Fruit fly (Drosophila melanogaster) whole organism, adult: ENCODE data around the gene Mps1.

Experiments
- CG11617 ChIP-seq: fragments of 200-800 bp; sonication (Bioruptor generic); optimal IDR thresholded peaks from 2 replicates; lab custom pipeline; 2017; ENCODE audit warnings: mild to moderate bottlenecking, missing biosample characterization, missing genetic modification reagents, missing genetic modification characterization
- CG12768 ChIP-seq: fragments of 200-800 bp; sonication (Bioruptor generic); optimal IDR thresholded peaks from 2 replicates; lab custom pipeline; 2017; ENCODE audit warnings: missing biosample characterization, missing genetic modification characterization, mild to moderate bottlenecking, moderate library complexity, missing genetic modification reagents
- CG14711 ChIP-seq: fragments of 200-800 bp; sonication (Bioruptor generic); optimal IDR thresholded peaks from 2 replicates; lab custom pipeline; 2018; ENCODE audit warnings: missing biosample characterization, mild to moderate bottlenecking, missing genetic modification characterization, moderate library complexity
- CG1620 ChIP-seq: fragments of 200-800 bp; sonication (Bioruptor generic); optimal IDR thresholded peaks from 2 replicates; lab custom pipeline; 2016; ENCODE audit warnings: missing biosample characterization, missing genetic modification characterization
- CG33017 ChIP-seq: fragments of 200-800 bp; sonication (Bioruptor generic); optimal IDR thresholded peaks from 2 replicates; lab custom pipeline; 2018; ENCODE audit warnings: missing biosample characterization, mild to moderate bottlenecking, missing genetic modification characterization, moderate library complexity
- CG5204 ChIP-seq: fragments of 200-800 bp; sonication (Bioruptor generic); optimal IDR thresholded peaks from 2 replicates; lab custom pipeline; 2016; ENCODE audit warnings: missing biosample characterization, missing genetic modification characterization
- CG7045 ChIP-seq: fragments of 200-800 bp; sonication (Bioruptor generic); optimal IDR thresholded peaks from 2 replicates; lab custom pipeline; 2017; ENCODE audit warnings: missing biosample characterization, mild to moderate bottlenecking, missing genetic modification characterization
- CG7101 ChIP-seq: fragments of 200-800 bp; sonication (Bioruptor generic); optimal IDR thresholded peaks from 2 replicates; lab custom pipeline; 2018; ENCODE audit warnings: missing biosample characterization, mild to moderate bottlenecking, missing genetic modification characterization, moderate library complexity
- Clk ChIP-seq: fragments of 200-800 bp; sonication (Bioruptor generic); optimal IDR thresholded peaks from 2 replicates; lab custom pipeline; 2017; ENCODE audit warnings: missing biosample characterization, missing genetic modification characterization
- Crg-1 ChIP-seq: fragments of 200-800 bp; sonication (Bioruptor generic); optimal IDR thresholded peaks from 2 replicates; lab custom pipeline; 2016; ENCODE audit warnings: missing biosample characterization, missing genetic modification characterization
- Hr96 ChIP-seq: fragments of 200-800 bp; sonication (Bioruptor generic); optimal IDR thresholded peaks from 2 replicates; lab custom pipeline; 2016; ENCODE audit warnings: missing biosample characterization, missing genetic modification characterization
- Mnt ChIP-seq: fragments of 200-800 bp; sonication (Bioruptor generic); optimal IDR thresholded peaks from 2 replicates; lab custom pipeline; 2016; ENCODE audit warnings: missing biosample characterization, mild to moderate bottlenecking, missing genetic modification characterization
- bab1 ChIP-seq: fragments of 200-800 bp; sonication (Bioruptor generic); optimal IDR thresholded peaks from 3 replicates; lab custom pipeline; 2019; ENCODE audit warnings: missing biosample characterization, mild to moderate bottlenecking, missing genetic modification characterization, moderate library complexity
- cic ChIP-seq: fragments of 200-800 bp; sonication (Bioruptor generic); optimal IDR thresholded peaks from 2 replicates; lab custom pipeline; 2017; ENCODE audit warnings: missing biosample characterization, mild to moderate bottlenecking, missing genetic modification characterization, moderate library complexity
- cnc ChIP-seq, 2 experiments: fragments of >200 bp; optimal IDR thresholded peaks; 2 replicates each; lab custom pipeline; 2017
- kay ChIP-seq: fragments of 200-800 bp; sonication (Bioruptor generic); peaks from one replicate; lab custom pipeline; 2016; ENCODE audit warnings: missing biosample characterization, missing genetic modification characterization, borderline replicate concordance
- ovo ChIP-seq: fragments of 200-800 bp; sonication (Bioruptor generic); optimal IDR thresholded peaks from 2 replicates; lab custom pipeline; 2016; ENCODE audit warnings: missing biosample characterization, missing genetic modification characterization
- pad ChIP-seq: fragments of 200-800 bp; sonication (Bioruptor generic); optimal IDR thresholded peaks from 3 replicates; lab custom pipeline; 2017; ENCODE audit warnings: missing biosample characterization, missing genetic modification characterization, mild to moderate bottlenecking, moderate library complexity, missing genetic modification reagents
- tj ChIP-seq: fragments of 200-800 bp; sonication (Bioruptor generic); optimal IDR thresholded peaks from 3 replicates; lab custom pipeline; 2017; ENCODE audit warnings: missing biosample characterization, mild to moderate bottlenecking, missing genetic modification characterization, moderate library complexity
- toe ChIP-seq: fragments of 200-800 bp; sonication (Bioruptor generic); optimal IDR thresholded peaks from 2 replicates; lab custom pipeline; 2016; ENCODE audit warnings: missing biosample characterization, missing genetic modification characterization

Gene Mps1

DNA sequence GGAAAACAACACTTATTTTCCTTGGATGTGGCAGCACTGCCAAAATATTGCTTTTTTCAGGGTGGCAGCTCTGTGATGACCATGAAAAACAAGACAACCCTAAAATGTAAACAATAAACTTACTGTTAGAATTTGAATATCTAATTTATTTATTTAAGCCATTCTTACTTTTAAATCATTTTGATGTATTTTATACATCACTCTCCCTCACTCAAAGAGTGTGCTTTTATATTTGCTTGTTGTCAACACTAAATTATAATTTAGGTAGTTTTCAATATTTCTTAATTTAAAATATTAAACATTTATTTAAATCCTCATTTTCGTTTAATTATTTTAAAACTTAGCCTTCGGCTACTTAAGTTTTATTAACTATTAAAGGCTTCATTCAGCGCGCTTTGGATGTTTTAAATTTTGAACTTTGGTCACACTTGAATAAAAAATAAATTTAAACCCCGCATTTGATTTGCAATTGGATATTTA, at the start of gene Mps1, which contains the start of gene CG7523:
Gene Mps1 (plus strand): TSS at position 415 of the 480 bp plus-strand sequence.
Gene CG7523 (minus strand): TSS at position 39 of the 480 bp plus-strand sequence.
- peak; percentile 1 for TF ChIP-seq ovo (GFP tag; lab: Kevin White, UChicago)
- TF ChIP-seq CG14711 (tag; lab: Kevin White, UChicago), result peak; percentile 100
- peak; percentile 35 for TF ChIP-seq Mnt (GFP tag; lab: Kevin White, UChicago)
- peak; percentile 47 for TF ChIP-seq Crg-1
- TF ChIP-seq CG11617 (GFP tag; lab: Kevin White, UChicago), result peak; percentile 37
- peak; percentile 93 for TF ChIP-seq kay (GFP tag; lab: Kevin White, UChicago)
- TF ChIP-seq CG33017 (tag; lab: Kevin White, UChicago), result no peak
- TF ChIP-seq CG7101 (tag; lab: Kevin White, UChicago), result no peak

DNA sequence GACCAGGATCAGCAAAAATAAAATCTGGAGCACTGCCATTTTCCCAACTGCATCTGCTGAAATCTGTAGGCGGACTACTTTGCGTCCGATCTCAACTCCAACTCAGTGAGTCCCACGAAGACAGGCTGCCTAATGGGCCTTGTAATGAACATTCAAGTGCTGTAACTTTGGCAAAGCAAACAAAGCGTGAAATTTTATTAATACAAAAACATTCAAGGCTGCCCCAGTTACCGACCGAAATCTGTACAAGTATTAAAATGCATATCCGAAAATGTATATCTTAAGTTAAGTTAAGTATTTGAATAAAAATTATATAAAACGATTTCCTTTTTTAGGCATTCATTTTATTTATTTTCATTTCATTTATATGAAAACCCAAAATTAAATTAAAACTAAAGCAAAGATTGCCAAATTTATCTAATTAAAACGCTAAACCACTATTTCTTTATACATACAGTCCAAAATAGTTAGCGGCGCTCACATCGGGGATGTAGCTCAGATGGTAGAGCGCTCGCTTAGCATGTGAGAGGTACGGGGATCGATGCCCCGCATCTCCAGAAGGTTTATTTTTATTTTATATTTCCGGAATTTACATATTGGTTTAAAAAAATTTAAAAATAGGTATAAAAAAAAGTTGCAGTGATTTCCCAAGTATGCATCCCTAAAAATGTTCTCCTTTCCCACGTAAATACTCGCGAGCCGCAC, 48.9 kb upstream of the Mps1 start, which contains the start of gene CG14323:
Gene CG14323 (minus strand): TSS at position 51 of the 705 bp plus-strand sequence.
- TF ChIP-seq tj (GFP tag; lab: Kevin White, UChicago), result no peak
- TF ChIP-seq bab1 (GFP tag; lab: Kevin White, UChicago), result peak; percentile 26

DNA sequence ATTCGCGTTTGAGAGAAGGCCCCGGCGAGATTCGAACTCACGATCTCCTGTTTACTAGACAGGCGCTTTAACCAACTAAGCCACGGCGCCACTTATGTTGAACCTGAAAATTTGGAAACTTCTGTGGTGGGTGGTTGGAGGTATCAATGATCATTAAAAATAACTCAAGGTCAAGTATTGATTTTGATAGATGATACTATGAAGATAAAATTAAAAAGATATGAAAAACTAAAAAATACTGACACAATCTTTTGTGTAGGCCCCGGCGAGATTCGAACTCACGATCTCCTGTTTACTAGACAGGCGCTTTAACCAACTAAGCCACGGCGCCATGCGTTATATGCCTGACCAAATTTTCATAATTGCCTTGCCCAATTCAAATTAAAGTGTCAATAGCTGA, 46.5 kb upstream of the Mps1 start:
- TF ChIP-seq pad (GFP tag; lab: Kevin White, UChicago), result no peak
- TF ChIP-seq toe (GFP tag; lab: Kevin White, UChicago), result no peak
- TF ChIP-seq cnc (optimal IDR thresholded peaks at IDR 0.05; lab: Kevin White, UChicago), result no peak
- TF ChIP-seq CG7101 (tag; lab: Kevin White, UChicago), result no peak
- TF ChIP-seq Mnt (GFP tag; lab: Kevin White, UChicago), result no peak
- TF ChIP-seq bab1 (GFP tag; lab: Kevin White, UChicago), result no peak
- TF ChIP-seq CG5204, result no peak
- no peak for TF ChIP-seq CG7045 (GFP tag; lab: Kevin White, UChicago)
- no peak for TF ChIP-seq CG1620
- no peak for TF ChIP-seq CG11617 (GFP tag; lab: Kevin White, UChicago)
- TF ChIP-seq Hr96 (GFP tag; lab: Kevin White, UChicago), result no peak
- no peak for TF ChIP-seq tj (GFP tag; lab: Kevin White, UChicago)
- TF ChIP-seq Clk (GFP tag; lab: Kevin White, UChicago), result no peak
- TF ChIP-seq CG33017 (tag; lab: Kevin White, UChicago), result no peak
- no peak for TF ChIP-seq Crg-1
- no peak for TF ChIP-seq CG14711 (tag; lab: Kevin White, UChicago)

DNA sequence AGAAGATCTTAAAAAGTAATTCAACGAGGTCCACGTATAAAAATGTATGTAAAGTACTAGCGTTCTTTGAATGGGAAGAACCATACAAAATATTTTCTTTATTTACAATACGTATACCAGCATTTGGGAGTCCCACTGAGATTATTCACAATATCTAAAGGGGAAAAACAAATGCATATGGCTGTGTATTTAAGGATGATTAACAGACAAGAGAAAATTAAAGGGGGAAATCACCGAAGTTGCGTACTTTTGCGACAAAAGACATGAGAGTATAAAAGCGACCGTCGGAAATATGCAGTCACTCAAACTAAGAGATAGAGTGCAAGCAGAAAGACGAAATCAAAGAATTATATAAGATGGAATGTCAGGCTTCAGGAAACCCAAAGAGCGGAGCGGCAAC, 46.1 kb upstream of the Mps1 start, which contains the start of gene AttD:
Gene AttD (plus strand): TSS at position 301 of the 400 bp plus-strand sequence.
- TF ChIP-seq CG1620 (no peak), CG33017 (tag; lab: Kevin White, UChicago) (no peak), CG11617 (GFP tag; lab: Kevin White, UChicago) (no peak), cic (GFP tag; lab: Kevin White, UChicago) (no peak), Clk (GFP tag; lab: Kevin White, UChicago) (no peak), kay (GFP tag; lab: Kevin White, UChicago) (no peak), Hr96 (GFP tag; lab: Kevin White, UChicago) (no peak), CG5204 (no peak), bab1 (GFP tag; lab: Kevin White, UChicago) (no peak), tj (GFP tag; lab: Kevin White, UChicago) (no peak), Crg-1 (no peak), cnc (optimal IDR thresholded peaks at IDR 0.05; lab: Kevin White, UChicago) (no peak), toe (GFP tag; lab: Kevin White, UChicago) (no peak), CG7101 (tag; lab: Kevin White, UChicago) (no peak), CG7045 (GFP tag; lab: Kevin White, UChicago) (no peak), CG12768 (GFP tag; lab: Kevin White, UChicago) (no peak), Mnt (GFP tag; lab: Kevin White, UChicago) (no peak), CG14711 (tag; lab: Kevin White, UChicago) (no peak), pad (GFP tag; lab: Kevin White, UChicago) (no peak), ovo (GFP tag; lab: Kevin White, UChicago) (no peak)

DNA sequence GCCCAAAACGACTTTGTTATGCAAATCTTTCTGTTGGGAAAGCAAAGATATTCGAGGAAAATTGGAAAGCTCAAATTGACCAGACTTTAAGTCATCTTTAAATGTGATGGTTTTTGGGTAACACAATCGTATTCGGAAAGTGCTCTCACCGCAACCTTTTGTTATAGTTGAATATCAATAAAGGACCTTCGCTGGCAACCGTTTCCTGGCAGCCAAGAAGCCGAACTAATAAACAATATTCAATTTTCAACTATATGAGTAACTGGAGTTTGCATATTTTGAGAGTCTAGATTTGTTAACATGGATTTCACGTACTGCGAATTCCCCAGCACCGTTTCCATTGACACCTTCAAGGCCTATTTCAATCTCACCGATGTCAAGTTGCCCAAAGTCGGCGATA, 44.2 kb upstream of the Mps1 start, which contains the start of gene CG14325:
Gene CG14325 (plus strand): TSS at position 301 of the 400 bp plus-strand sequence.
- TF ChIP-seq cic (GFP tag; lab: Kevin White, UChicago) (no peak), tj (GFP tag; lab: Kevin White, UChicago) (no peak), Clk (GFP tag; lab: Kevin White, UChicago) (no peak), cnc (optimal IDR thresholded peaks at IDR 0.05; lab: Kevin White, UChicago) (no peak), CG14711 (tag; lab: Kevin White, UChicago) (no peak), CG1620 (no peak), bab1 (GFP tag; lab: Kevin White, UChicago) (no peak), CG5204 (no peak), CG12768 (GFP tag; lab: Kevin White, UChicago) (no peak), ovo (GFP tag; lab: Kevin White, UChicago) (no peak), Mnt (GFP tag; lab: Kevin White, UChicago) (no peak), CG11617 (GFP tag; lab: Kevin White, UChicago) (no peak), Crg-1 (no peak), CG7045 (GFP tag; lab: Kevin White, UChicago) (no peak), Hr96 (GFP tag; lab: Kevin White, UChicago) (no peak), pad (GFP tag; lab: Kevin White, UChicago) (no peak), CG7101 (tag; lab: Kevin White, UChicago) (no peak), CG33017 (tag; lab: Kevin White, UChicago) (no peak), kay (GFP tag; lab: Kevin White, UChicago) (no peak)
